Fruit fly (Drosophila melanogaster): Measurements from ENCODE around the gene CG11899.

CG11899 gene

dm6 chr3R:29228745-29229448, 28.6 kb downstream of the CG11899 start, which contains the start of gene Usp1 (continued):
- TF ChIP-seq mld (GFP tag; IDR thresholded peaks at IDR 0.05; ENCODE audit: partially characterized antibody): peak; percentile 97
- no peak for TF ChIP-seq H15 (GFP tag; IDR thresholded peaks at IDR 0.05)
- TF ChIP-seq YL-1 (GFP tag; optimal IDR thresholded peaks at IDR 0.05): peak; percentile 83
- TF ChIP-seq phol (tag; optimal IDR thresholded peaks at IDR 0.05): peak; percentile 49
- peak; percentile 93 for TF ChIP-seq Sry-δ (GFP tag; optimal IDR thresholded peaks at IDR 0.05)
- TF ChIP-seq amos (GFP tag; IDR thresholded peaks at IDR 0.05; ENCODE audit: partially characterized antibody): peak; percentile 96
- no peak for TF ChIP-seq slp2 (GFP tag; optimal IDR thresholded peaks at IDR 0.05)
- no peak for TF ChIP-seq CG15601 (tag; optimal IDR thresholded peaks at IDR 0.05)
- peak; percentile 97 for TF ChIP-seq CG16813 (GFP tag; IDR thresholded peaks at IDR 0.05; ENCODE audit: partially characterized antibody)
- no peak for TF ChIP-seq fd102C (GFP tag; optimal IDR thresholded peaks at IDR 0.05)
- TF ChIP-seq luna (GFP tag; optimal IDR thresholded peaks at IDR 0.05): no peak
- TF ChIP-seq Med (GFP tag): peak; percentile 83
- TF ChIP-seq stwl (tag; optimal IDR thresholded peaks at IDR 0.05): peak; percentile 81
- peak; percentile 91 for TF ChIP-seq Dll (GFP tag; IDR thresholded peaks at IDR 0.05; ENCODE audit: partially characterized antibody)
- peak; percentile 16 for TF ChIP-seq CG9609 (GFP tag; optimal IDR thresholded peaks at IDR 0.05)
- peak; percentile 26 for TF ChIP-seq CG7987 (GFP tag; optimal IDR thresholded peaks at IDR 0.05)
- no peak for TF ChIP-seq CG13894 (tag; optimal IDR thresholded peaks at IDR 0.05)
- TF ChIP-seq cg (GFP tag; optimal IDR thresholded peaks at IDR 0.05): peak; percentile 96
- peak; percentile 100 for TF ChIP-seq CG11560 (tag; IDR thresholded peaks at IDR 0.05)
- TF ChIP-seq pzg (GFP tag; optimal IDR thresholded peaks at IDR 0.05): peak; percentile 92
- no peak for TF ChIP-seq CG6683 (GFP tag; optimal IDR thresholded peaks at IDR 0.05)
- TF ChIP-seq cas (GFP tag; IDR thresholded peaks at IDR 0.05): no peak
- peak; percentile 6 for TF ChIP-seq Max (GFP tag; optimal IDR thresholded peaks at IDR 0.05)
- peak; percentile 94; the same call in 2 of the 3 replicates for TF ChIP-seq CG17361 (GFP tag; IDR thresholded peaks at IDR 0.05)
- TF ChIP-seq CG12155 (GFP tag; optimal IDR thresholded peaks at IDR 0.05): peak; percentile 99
- peak; percentile 73 for TF ChIP-seq D (optimal IDR thresholded peaks at IDR 0.05)
- TF ChIP-seq D (GFP tag; optimal IDR thresholded peaks at IDR 0.05): no peak
- TF ChIP-seq CG17829 (tag; optimal IDR thresholded peaks at IDR 0.05): peak; percentile 52
- TF ChIP-seq ato (GFP tag; IDR thresholded peaks at IDR 0.05; ENCODE audit: partially characterized antibody): peak; percentile 98
- no peak for TF ChIP-seq da (GFP tag; optimal IDR thresholded peaks at IDR 0.05)
- peak; percentile 94 for TF ChIP-seq E2f2 (GFP tag; IDR thresholded peaks at IDR 0.05)

dm6 chr3R:29229958-29230357, 29.7 kb downstream of the CG11899 start:
- no peak for TF ChIP-seq unc-4 (GFP tag; IDR thresholded peaks at IDR 0.05; ENCODE audit: partially characterized antibody)
- TF ChIP-seq grn (GFP tag; optimal IDR thresholded peaks at IDR 0.05): peak; percentile 73
- no peak for TF ChIP-seq disco-r (GFP tag; optimal IDR thresholded peaks at IDR 0.05)
- TF ChIP-seq tx (GFP tag; optimal IDR thresholded peaks at IDR 0.05): no peak
- TF ChIP-seq Deaf1 (tag; optimal IDR thresholded peaks at IDR 0.05): no peak
- TF ChIP-seq fu2 (GFP tag; optimal IDR thresholded peaks at IDR 0.05): no peak
- no peak for TF ChIP-seq E2f1 (GFP tag; IDR thresholded peaks at IDR 0.05)
- no peak for TF ChIP-seq CG10366 (GFP tag; IDR thresholded peaks at IDR 0.05)
- no peak for TF ChIP-seq tap (tag; optimal IDR thresholded peaks at IDR 0.05)
- no peak for TF ChIP-seq hkb (optimal IDR thresholded peaks at IDR 0.05)
- TF ChIP-seq hkb (GFP tag; IDR thresholded peaks at IDR 0.05): no peak
- TF ChIP-seq CG11456 (GFP tag; IDR thresholded peaks at IDR 0.05): no peak
- TF ChIP-seq CG6272 (GFP tag; IDR thresholded peaks at IDR 0.05): no peak
- TF ChIP-seq Stat92E (GFP tag; optimal IDR thresholded peaks at IDR 0.05): no peak
- no peak for TF ChIP-seq CG13296 (GFP tag; optimal IDR thresholded peaks at IDR 0.05)
- TF ChIP-seq mirr (GFP tag; optimal IDR thresholded peaks at IDR 0.05): peak; percentile 32
- no peak for TF ChIP-seq CG2889 (GFP tag; IDR thresholded peaks at IDR 0.05)
- no peak for TF ChIP-seq gfzf (GFP tag; optimal IDR thresholded peaks at IDR 0.05)
- TF ChIP-seq CG12744 (GFP tag; optimal IDR thresholded peaks at IDR 0.05): no peak
- TF ChIP-seq CG34376 (GFP tag; optimal IDR thresholded peaks at IDR 0.05): no peak
- TF ChIP-seq CG31224 (GFP tag; IDR thresholded peaks at IDR 0.05): no peak

Measured in whole organism, embryonic.